Fruit fly (Drosophila melanogaster): ENCODE data around the gene Jon25Biii.
A peak's percentile ranks its signal among the peaks of the same experiment; 100 is the strongest.

Jon25Biii gene

dm6 chr2L:4907986-4908385 is 42.6 kb downstream of the Jon25Biii start (continued):
- TF ChIP-seq CG3726 (GFP tag; IDR thresholded peaks at IDR 0.05) (peak; percentile 69; the same call in 1 of the 3 replicates), zf30C (GFP tag; optimal IDR thresholded peaks at IDR 0.05) (peak; percentile 12)

dm6 chr2L:4906546-4907250 is 43.9 kb downstream of the Jon25Biii start, which contains the start of gene snsl:
snsl (minus strand) TSS chr2L:4906762.
- TF ChIP-seq dmrt11E (tag; optimal IDR thresholded peaks at IDR 0.05) (peak; percentile 5), Aef1 (GFP tag; IDR thresholded peaks at IDR 0.05) (no peak), Med (GFP tag) (peak; percentile 85), CG3726 (GFP tag; IDR thresholded peaks at IDR 0.05) (no peak), oc (tag; optimal IDR thresholded peaks at IDR 0.05) (no peak), CG12391 (tag; optimal IDR thresholded peaks at IDR 0.05) (peak; percentile 81), CG10147 (GFP tag; optimal IDR thresholded peaks at IDR 0.05) (peak; percentile 53), CG4854 (GFP tag; optimal IDR thresholded peaks at IDR 0.05) (no peak), CG8478 (optimal IDR thresholded peaks at IDR 0.05) (no peak), CG34376 (GFP tag; optimal IDR thresholded peaks at IDR 0.05) (no peak), hbn (GFP tag; IDR thresholded peaks at IDR 0.05; ENCODE audit: partially characterized antibody) (no peak), nom (GFP tag; optimal IDR thresholded peaks at IDR 0.05) (peak; percentile 62), E2f2 (GFP tag; IDR thresholded peaks at IDR 0.05) (0 out of 2 replicates have a peak, but pooled peaks have one; percentile 20), CG10366 (GFP tag; IDR thresholded peaks at IDR 0.05) (peak; percentile 18; the same call in 1 of the 2 replicates), CG9437 (GFP tag; optimal IDR thresholded peaks at IDR 0.05) (peak; percentile 84), CG8388 (GFP tag; optimal IDR thresholded peaks at IDR 0.05) (peak; percentile 60), Chrac-16 (GFP tag; optimal IDR thresholded peaks at IDR 0.05) (no peak), Fer1 (GFP tag; optimal IDR thresholded peaks at IDR 0.05) (peak; percentile 59), NK7.1 (GFP tag; optimal IDR thresholded peaks at IDR 0.05) (no peak), en (GFP tag; optimal IDR thresholded peaks at IDR 0.05) (no peak), Sox100B (GFP tag; optimal IDR thresholded peaks at IDR 0.05) (peak; percentile 87), CG14667 (GFP tag; IDR thresholded peaks at IDR 0.05) (no peak), Side (GFP tag; optimal IDR thresholded peaks at IDR 0.05) (no peak), CG30403 (GFP tag; optimal IDR thresholded peaks at IDR 0.05) (peak; percentile 67), salm (tag; optimal IDR thresholded peaks at IDR 0.05) (peak; percentile 55), sug (tag; optimal IDR thresholded peaks at IDR 0.05) (peak; percentile 57), bcd (GFP tag; optimal IDR thresholded peaks at IDR 0.05) (no peak), Hr3 (GFP tag; optimal IDR thresholded peaks at IDR 0.05) (peak; percentile 55), tll (GFP tag; optimal IDR thresholded peaks at IDR 0.05) (no peak), unpg (GFP tag; optimal IDR thresholded peaks at IDR 0.05) (peak; percentile 52), CG2875 (GFP tag; optimal IDR thresholded peaks at IDR 0.05) (peak; percentile 10), tin (GFP tag; optimal IDR thresholded peaks at IDR 0.05) (peak; percentile 40), CG11695 (GFP tag; IDR thresholded peaks at IDR 0.05) (peak; percentile 61), CG9797 (GFP tag; optimal IDR thresholded peaks at IDR 0.05) (no peak), CG5953 (GFP tag; IDR thresholded peaks at IDR 0.05) (0 out of 2 replicates have a peak, but pooled peaks have one; percentile 45), Dp (GFP tag; optimal IDR thresholded peaks at IDR 0.05) (no peak), Sox102F (GFP tag; optimal IDR thresholded peaks at IDR 0.05) (peak; percentile 80), CG34422 (GFP tag; IDR thresholded peaks at IDR 0.05) (peak; percentile 31; the same call in 1 of the 3 replicates), CG11723 (GFP tag; optimal IDR thresholded peaks at IDR 0.05) (peak; percentile 35), row (GFP tag; IDR thresholded peaks at IDR 0.05) (peak; percentile 67), lbe (GFP tag; optimal IDR thresholded peaks at IDR 0.05) (no peak), Jarid2 (GFP tag; optimal IDR thresholded peaks at IDR 0.05) (peak; percentile 1), zf30C (GFP tag; optimal IDR thresholded peaks at IDR 0.05) (peak; percentile 43), fd102C (GFP tag; optimal IDR thresholded peaks at IDR 0.05) (no peak), nerfin-1 (tag; optimal IDR thresholded peaks at IDR 0.05) (peak; percentile 77), Neu2 (GFP tag; optimal IDR thresholded peaks at IDR 0.05; ENCODE audit: borderline replicate concordance) (no peak)
